Worm (Caenorhabditis elegans) whole organism, late embryonic: ENCODE results near the gene famh-136.

ENCODE experiments used
- C08G9.2 ChIP-seq: sonication (generic microtip); optimal IDR thresholded peaks from 2 replicates; lab custom pipeline; 2016; ENCODE audit warnings: mild to moderate bottlenecking, missing genetic modification characterization, moderate library complexity, missing compliant biosample characterization
- ama-1 ChIP-seq: fragments of 150-350 bp; optimal IDR thresholded peaks from 2 replicates; lab custom pipeline; 2014
- ceh-2 ChIP-seq: sonication (generic microtip); optimal IDR thresholded peaks from 2 replicates; lab custom pipeline; 2016; ENCODE audit warnings: missing genotype, missing genetic modification characterization, missing compliant biosample characterization
- che-1 ChIP-seq: sonication (generic microtip); optimal IDR thresholded peaks from 2 replicates; lab custom pipeline; 2016; ENCODE audit warnings: mild to moderate bottlenecking, missing genetic modification characterization, missing compliant biosample characterization
- ets-4 ChIP-seq: sonication (generic microtip); optimal IDR thresholded peaks from 2 replicates; lab custom pipeline; 2016; ENCODE audit warnings: missing genetic modification characterization, missing compliant biosample characterization
- lin-11 ChIP-seq: fragments of 200-800 bp; sonication (Bioruptor generic); optimal IDR thresholded peaks from 2 replicates; lab custom pipeline; 2018; ENCODE audit warnings: mild to moderate bottlenecking, missing genetic modification characterization, missing compliant biosample characterization
- madf-2 ChIP-seq: sonication (generic microtip); optimal IDR thresholded peaks from 2 replicates; lab custom pipeline; 2017; ENCODE audit warnings: missing genetic modification characterization, missing compliant biosample characterization
- mec-3 ChIP-seq: sonication (generic microtip); optimal IDR thresholded peaks from 2 replicates; lab custom pipeline; 2016; ENCODE audit warnings: borderline replicate concordance, missing genetic modification characterization, missing compliant biosample characterization
- sox-4 ChIP-seq: sonication (generic microtip); optimal IDR thresholded peaks from 2 replicates; lab custom pipeline; 2017; ENCODE audit warnings: mild to moderate bottlenecking, missing genetic modification characterization, inconsistent platforms, missing compliant biosample characterization
- syd-9 ChIP-seq: sonication (generic microtip); optimal IDR thresholded peaks from 2 replicates; lab custom pipeline; 2016; ENCODE audit warnings: mild to moderate bottlenecking, missing genetic modification characterization, moderate library complexity, missing compliant biosample characterization

DNA sequence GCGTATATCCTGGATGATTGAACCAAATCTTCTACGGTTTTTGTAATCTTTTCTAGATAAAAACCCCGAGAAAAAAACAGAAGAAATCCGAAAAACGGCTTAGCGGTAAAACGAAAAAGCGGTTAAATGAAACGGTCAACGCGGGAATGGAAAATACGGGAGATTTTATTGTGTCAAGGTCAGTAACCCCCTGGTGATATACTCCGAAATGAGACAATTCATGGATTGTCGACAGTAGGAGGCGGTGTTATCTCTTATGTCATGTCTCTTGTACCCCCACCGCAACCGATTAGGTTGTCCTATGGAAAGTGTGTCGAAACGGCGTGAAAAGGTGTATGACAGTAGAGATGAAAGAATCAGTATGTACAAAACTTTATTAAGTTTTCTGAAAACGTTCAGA is 43.4 kb upstream of the famh-136 start:
- no peak for TF ChIP-seq sox-4
- no peak for TF ChIP-seq lin-11 (tag; lab: Kevin White, UChicago)
- no peak for TF ChIP-seq madf-2 (tag; lab: Kevin White, UChicago)
- no peak for TF ChIP-seq ceh-2 (tag; lab: Kevin White, UChicago)
- no peak for TF ChIP-seq ama-1 (lab: Kevin White, UChicago)
- TF ChIP-seq C08G9.2 = no peak
- TF ChIP-seq ets-4 (tag; lab: Kevin White, UChicago) = no peak
- TF ChIP-seq che-1 (tag; lab: Kevin White, UChicago) = no peak
- TF ChIP-seq syd-9 (tag; lab: Kevin White, UChicago) = no peak
- no peak for TF ChIP-seq mec-3 (tag; lab: Kevin White, UChicago)
